Fruit fly (Drosophila melanogaster) whole organism, embryonic: ENCODE data around the gene CG3224.

ENCODE experiments used
- CG10321 ChIP-seq: fragments of 200-800 bp; sonication (Bioruptor generic); IDR thresholded peaks from 2 replicates; pipeline ENCODE4 v1.3.6; 2022; ENCODE audit warnings: missing biosample characterization, missing genetic modification characterization
- CG11085 ChIP-seq: fragments of 200-800 bp; sonication (Bioruptor generic); IDR thresholded peaks from 2 replicates; pipeline ENCODE4 v1.3.6; 2022; ENCODE audit warnings: missing biosample characterization, missing genetic modification characterization
- CG13424 ChIP-seq: fragments of 200-800 bp; sonication (Bioruptor generic); optimal IDR thresholded peaks from 2 replicates; lab custom pipeline; 2019; ENCODE audit warnings: missing biosample characterization, mild to moderate bottlenecking, missing genetic modification characterization, moderate library complexity
- CG14860 ChIP-seq: fragments of 200-800 bp; sonication (Bioruptor generic); IDR thresholded peaks from 3 replicates; pipeline ENCODE4 v1.3.6; 2022; ENCODE audit warnings: missing biosample characterization, missing genetic modification characterization; ENCODE audit not compliant: partially characterized antibody
- CG14965 ChIP-seq: fragments of 200-800 bp; sonication (Bioruptor generic); optimal IDR thresholded peaks from 2 replicates; lab custom pipeline; 2016; ENCODE audit warnings: missing biosample characterization, missing genetic modification characterization, borderline replicate concordance
- CG15269 ChIP-seq: fragments of 200-800 bp; sonication (Bioruptor generic); optimal IDR thresholded peaks from 2 replicates; lab custom pipeline; 2018; ENCODE audit warnings: missing biosample characterization, mild to moderate bottlenecking, missing genetic modification characterization, moderate library complexity
- CG15479 ChIP-seq: fragments of 200-800 bp; sonication (Bioruptor generic); optimal IDR thresholded peaks from 3 replicates; lab custom pipeline; 2019; ENCODE audit warnings: missing biosample characterization, mild to moderate bottlenecking, missing genetic modification characterization, moderate library complexity
- CG1647 ChIP-seq: fragments of 200-800 bp; sonication (Bioruptor generic); optimal IDR thresholded peaks from 3 replicates; lab custom pipeline; 2016; ENCODE audit warnings: missing biosample characterization, missing genetic modification characterization
- CG2199 ChIP-seq: fragments of 200-800 bp; sonication (Bioruptor generic); IDR thresholded peaks from 3 replicates; pipeline ENCODE4 v1.3.6; 2022; ENCODE audit warnings: missing biosample characterization, missing genetic modification characterization
- CG4404 ChIP-seq: fragments of 200-800 bp; sonication (Bioruptor generic); IDR thresholded peaks from 2 replicates; pipeline ENCODE4 v1.3.6; 2022; ENCODE audit warnings: missing biosample characterization, missing genetic modification characterization
- CG4707 ChIP-seq: fragments of 200-800 bp; sonication (Bioruptor generic); optimal IDR thresholded peaks from 2 replicates; lab custom pipeline; 2018; ENCODE audit warnings: missing biosample characterization, mild to moderate bottlenecking, missing genetic modification characterization, moderate library complexity
- CG4820 ChIP-seq: fragments of 200-800 bp; sonication (Bioruptor generic); optimal IDR thresholded peaks from 3 replicates; lab custom pipeline; 2016; ENCODE audit warnings: missing biosample characterization, missing genetic modification characterization
- CG5245 ChIP-seq: fragments of 200-800 bp; sonication (Bioruptor generic); optimal IDR thresholded peaks from 3 replicates; lab custom pipeline; 2016; ENCODE audit warnings: missing biosample characterization, missing genetic modification characterization
- CG6175 ChIP-seq: fragments of 200-800 bp; sonication (Bioruptor generic); IDR thresholded peaks from 3 replicates; pipeline ENCODE4 v1.3.6; 2022; ENCODE audit warnings: missing biosample characterization, missing genetic modification characterization
- CG7987 ChIP-seq: fragments of 200-800 bp; sonication (Bioruptor generic); optimal IDR thresholded peaks from 2 replicates; lab custom pipeline; 2018; ENCODE audit warnings: missing biosample characterization, mild to moderate bottlenecking, missing genetic modification characterization, moderate library complexity
- CG8944 ChIP-seq: fragments of 200-800 bp; sonication (Bioruptor generic); optimal IDR thresholded peaks from 3 replicates; lab custom pipeline; 2016; ENCODE audit warnings: missing biosample characterization, missing genetic modification characterization
- CHES-1-like ChIP-seq: fragments of 200-800 bp; sonication (Bioruptor generic); optimal IDR thresholded peaks from 2 replicates; lab custom pipeline; 2016; ENCODE audit warnings: missing biosample characterization, missing genetic modification characterization
- CkIIα-i1 ChIP-seq: fragments of 200-800 bp; sonication (Bioruptor generic); IDR thresholded peaks from 2 replicates; pipeline ENCODE4 v1.3.6; 2022; ENCODE audit warnings: missing biosample characterization, missing genetic modification characterization
- Dll ChIP-seq: fragments of 200-800 bp; sonication (Bioruptor generic); IDR thresholded peaks from 4 replicates; pipeline ENCODE4 v1.3.6; 2022; ENCODE audit warnings: missing biosample characterization, missing genetic modification characterization; ENCODE audit not compliant: partially characterized antibody
- HHEX ChIP-seq: fragments of 200-800 bp; sonication (Bioruptor generic); optimal IDR thresholded peaks from 3 replicates; lab custom pipeline; 2017; ENCODE audit warnings: missing biosample characterization, mild to moderate bottlenecking, missing genetic modification characterization, missing genetic modification reagents
- Hey ChIP-seq: fragments of 200-800 bp; sonication (Bioruptor generic); optimal IDR thresholded peaks from 3 replicates; lab custom pipeline; 2018; ENCODE audit warnings: missing biosample characterization, mild to moderate bottlenecking, missing genetic modification characterization
- Jarid2 ChIP-seq: fragments of 200-800 bp; sonication (Bioruptor generic); optimal IDR thresholded peaks from 3 replicates; lab custom pipeline; 2017; ENCODE audit warnings: mild to moderate bottlenecking, missing biosample characterization, missing genetic modification reagents, missing genetic modification characterization
- Lim3 ChIP-seq: fragments of 200-800 bp; sonication (Bioruptor generic); IDR thresholded peaks from 2 replicates; pipeline ENCODE4 v1.3.6; 2022; ENCODE audit warnings: missing biosample characterization, missing genetic modification characterization
- Lpt ChIP-seq: fragments of >200 bp; optimal IDR thresholded peaks from 2 replicates; lab custom pipeline; 2018; ENCODE audit warnings: missing biosample characterization, missing genetic modification characterization
- Mrtf ChIP-seq: fragments of 200-800 bp; sonication (Bioruptor generic); IDR thresholded peaks from 3 replicates; pipeline ENCODE4 v1.3.6; 2022; ENCODE audit warnings: missing biosample characterization, missing genetic modification characterization
- NC2β ChIP-seq: fragments of 200-800 bp; sonication (Bioruptor generic); optimal IDR thresholded peaks from 2 replicates; lab custom pipeline; 2016; ENCODE audit warnings: missing biosample characterization, missing genetic modification characterization
- Nf-YC ChIP-seq: fragments of 200-800 bp; optimal IDR thresholded peaks from 3 replicates; lab custom pipeline; 2019; ENCODE audit warnings: missing biosample characterization, mild to moderate bottlenecking, missing genetic modification characterization, moderate library complexity
- Oaz ChIP-seq: fragments of 200-800 bp; sonication (Bioruptor generic); IDR thresholded peaks from 2 replicates; pipeline ENCODE4 v1.3.6; 2022; ENCODE audit warnings: missing biosample characterization, missing genetic modification characterization
- Opbp ChIP-seq: fragments of 200-800 bp; sonication (Bioruptor generic); IDR thresholded peaks from 3 replicates; pipeline ENCODE4 v1.3.6; 2022; ENCODE audit warnings: missing biosample characterization, missing genetic modification characterization; ENCODE audit not compliant: partially characterized antibody
- Ravus ChIP-seq: fragments of 200-800 bp; sonication (Bioruptor generic); IDR thresholded peaks from 2 replicates; pipeline ENCODE4 v1.3.6; 2022; ENCODE audit warnings: missing biosample characterization, missing genetic modification characterization
- Spps ChIP-seq: fragments of 200-800 bp; sonication (Bioruptor generic); optimal IDR thresholded peaks from 2 replicates; lab custom pipeline; 2018; ENCODE audit warnings: missing biosample characterization, mild to moderate bottlenecking, missing genetic modification characterization
- Sry-β ChIP-seq: fragments of 200-800 bp; sonication (Bioruptor generic); optimal IDR thresholded peaks from 2 replicates; lab custom pipeline; 2018; ENCODE audit warnings: missing biosample characterization, mild to moderate bottlenecking, missing genetic modification characterization, moderate library complexity
- bcd ChIP-seq: fragments of 200-800 bp; sonication (Bioruptor generic); optimal IDR thresholded peaks from 2 replicates; lab custom pipeline; 2017; ENCODE audit warnings: missing biosample characterization, mild to moderate bottlenecking, missing genetic modification characterization
- dimm ChIP-seq: fragments of 200-800 bp; sonication (Bioruptor generic); IDR thresholded peaks from 2 replicates; pipeline ENCODE4 v1.3.6; 2022; ENCODE audit warnings: missing biosample characterization, missing genetic modification characterization
- dysf ChIP-seq: fragments of 200-800 bp; sonication (Bioruptor generic); IDR thresholded peaks from 3 replicates; pipeline ENCODE4 v1.3.6; 2022; ENCODE audit warnings: missing biosample characterization, missing genetic modification characterization
- en ChIP-seq: fragments of 200-800 bp; sonication (Bioruptor generic); optimal IDR thresholded peaks from 2 replicates; lab custom pipeline; 2016; ENCODE audit warnings: missing biosample characterization, missing genetic modification characterization
- fd102C ChIP-seq: fragments of 200-800 bp; sonication (Bioruptor generic); optimal IDR thresholded peaks from 2 replicates; lab custom pipeline; 2018; ENCODE audit warnings: missing biosample characterization, mild to moderate bottlenecking, missing genetic modification characterization, moderate library complexity
- grau ChIP-seq: fragments of 200-800 bp; optimal IDR thresholded peaks from 3 replicates; lab custom pipeline; 2019; ENCODE audit warnings: missing biosample characterization, mild to moderate bottlenecking, missing genetic modification characterization, moderate library complexity
- ind ChIP-seq: fragments of 200-800 bp; sonication (Bioruptor generic); optimal IDR thresholded peaks from 3 replicates; lab custom pipeline; 2016; ENCODE audit warnings: missing biosample characterization, missing genetic modification characterization
- kay ChIP-seq: fragments of 200-800 bp; sonication (Bioruptor generic); optimal IDR thresholded peaks from 2 replicates; lab custom pipeline; 2016; ENCODE audit warnings: missing biosample characterization, missing genetic modification characterization
- lbe ChIP-seq: fragments of 200-800 bp; sonication (Bioruptor generic); optimal IDR thresholded peaks from 2 replicates; lab custom pipeline; 2016; ENCODE audit warnings: missing biosample characterization, mild to moderate bottlenecking, missing genetic modification characterization
- maf-S ChIP-seq: fragments of 200-800 bp; sonication (Bioruptor generic); optimal IDR thresholded peaks from 2 replicates; lab custom pipeline; 2016; ENCODE audit warnings: missing biosample characterization, missing genetic modification characterization
- mld ChIP-seq: fragments of 200-800 bp; sonication (Bioruptor generic); IDR thresholded peaks from 3 replicates; pipeline ENCODE4 v1.3.6; 2022; ENCODE audit warnings: missing biosample characterization, missing genetic modification characterization; ENCODE audit not compliant: partially characterized antibody
- nau ChIP-seq: fragments of 200-800 bp; sonication (Bioruptor generic); optimal IDR thresholded peaks from 3 replicates; lab custom pipeline; 2017; ENCODE audit warnings: missing biosample characterization, mild to moderate bottlenecking, missing genetic modification characterization, missing genetic modification reagents
- otp ChIP-seq: fragments of 200-800 bp; sonication (Bioruptor generic); IDR thresholded peaks from 3 replicates; pipeline ENCODE4, ENCODE4 v1.3.6; 2022; ENCODE audit warnings: missing biosample characterization, missing genetic modification characterization
- p53 ChIP-seq: fragments of 200-800 bp; sonication (Bioruptor generic); optimal IDR thresholded peaks from 2 replicates; lab custom pipeline; 2016; ENCODE audit warnings: missing biosample characterization, missing genetic modification characterization
- sd ChIP-seq: fragments of 200-800 bp; sonication (Bioruptor generic); optimal IDR thresholded peaks from 3 replicates; lab custom pipeline; 2018; ENCODE audit warnings: missing biosample characterization, mild to moderate bottlenecking, missing genetic modification characterization, moderate library complexity
- slbo ChIP-seq: fragments of 200-800 bp; sonication (Bioruptor generic); IDR thresholded peaks from 2 replicates; pipeline ENCODE4 v1.3.6; 2022; ENCODE audit warnings: missing biosample characterization, missing genetic modification characterization
- tio ChIP-seq: fragments of 200-800 bp; sonication (Bioruptor generic); optimal IDR thresholded peaks from 2 replicates; lab custom pipeline; 2017; ENCODE audit warnings: missing biosample characterization, missing genetic modification characterization, inconsistent platforms
- wdn ChIP-seq: fragments of 200-800 bp; sonication (Bioruptor generic); IDR thresholded peaks from 2 replicates; pipeline ENCODE4 v1.3.6; 2022; ENCODE audit warnings: missing biosample characterization, missing genetic modification characterization
- zen ChIP-seq: fragments of 200-800 bp; sonication (Bioruptor generic); optimal IDR thresholded peaks from 3 replicates; lab custom pipeline; 2018; ENCODE audit warnings: missing biosample characterization, mild to moderate bottlenecking, missing genetic modification characterization, moderate library complexity

Gene CG3224

DNA sequence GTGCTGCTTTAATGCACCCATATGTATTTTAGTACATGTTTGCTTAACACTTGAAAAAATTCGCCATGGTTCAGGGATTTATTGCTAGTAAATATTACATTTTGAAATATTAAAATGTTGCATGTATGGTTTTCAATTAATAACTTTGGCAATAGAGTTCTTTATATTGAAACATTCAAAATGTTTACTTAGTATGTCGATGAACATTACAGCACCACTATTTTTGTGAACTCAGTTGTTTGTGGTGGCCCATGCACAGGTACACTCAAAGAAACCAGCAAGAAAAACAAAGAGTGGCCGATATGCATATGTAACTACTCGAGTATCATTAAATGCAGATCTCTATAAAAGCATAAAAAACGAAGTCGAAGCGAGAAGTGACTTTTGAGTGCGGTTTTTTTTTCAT is 40.8 kb upstream of the CG3224 start (continued):
- TF ChIP-seq Opbp (GFP tag; lab: Robert Waterston, UW) (no peak), CG6175 (GFP tag; lab: Robert Waterston, UW) (no peak), fd102C (GFP tag; lab: Kevin White, UChicago) (no peak), mld (GFP tag; lab: Robert Waterston, UW) (no peak), Lpt (GFP tag; lab: Kevin White, UChicago) (no peak), CG15269 (tag; lab: Kevin White, UChicago) (peak; percentile 72), NC2β (GFP tag; lab: Kevin White, UChicago) (no peak), CG2199 (GFP tag; lab: Robert Waterston, UW) (no peak), CG5245 (GFP tag; lab: Kevin White, UChicago) (peak; percentile 11), CG4820 (GFP tag; lab: Kevin White, UChicago) (peak; percentile 29), Jarid2 (GFP tag; lab: Kevin White, UChicago) (no peak), p53 (GFP tag; lab: Kevin White, UChicago) (no peak), bcd (peak; percentile 43), CG10321 (no peak), CHES-1-like (GFP tag; lab: Kevin White, UChicago) (peak; percentile 16), CG1647 (GFP tag; lab: Kevin White, UChicago) (peak; percentile 1), CG15479 (GFP tag; lab: Kevin White, UChicago) (no peak), CG4404 (GFP tag; lab: Robert Waterston, UW) (no peak), HHEX (GFP tag; lab: Kevin White, UChicago) (peak; percentile 37), dysf (GFP tag; lab: Robert Waterston, UW) (peak; percentile 68), Hey (tag; lab: Kevin White, UChicago) (no peak), CG13424 (tag; lab: Kevin White, UChicago) (peak; percentile 73), dimm (GFP tag; lab: Robert Waterston, UW) (peak; percentile 48; the same call in 1 of the 2 replicates), tio (peak; percentile 58), Spps (tag; lab: Kevin White, UChicago) (peak; percentile 40), CG14965 (GFP tag; lab: Kevin White, UChicago) (no peak), CG8944 (GFP tag; lab: Kevin White, UChicago) (peak; percentile 58), grau (peak; percentile 65), en (GFP tag; lab: Kevin White, UChicago) (peak; percentile 1), lbe (GFP tag; lab: Kevin White, UChicago) (no peak), CG4707 (peak; percentile 52), otp (GFP tag; lab: Robert Waterston, UW) (0 out of 3 replicates have a peak, but pooled peaks have one; percentile 51), Mrtf (GFP tag; lab: Robert Waterston, UW) (no peak), CG7987 (GFP tag; lab: Kevin White, UChicago) (no peak), CG11085 (GFP tag; lab: Robert Waterston, UW) (no peak), nau (GFP tag; lab: Kevin White, UChicago) (peak; percentile 8), Dll (GFP tag; lab: Robert Waterston, UW) (no peak), ind (peak; percentile 37), sd (tag; lab: Kevin White, UChicago) (no peak), maf-S (GFP tag; lab: Kevin White, UChicago) (peak; percentile 7), Ravus (GFP tag; lab: Robert Waterston, UW) (no peak), CkIIα-i1 (GFP tag; lab: Robert Waterston, UW) (no peak), Nf-YC (peak; percentile 18), Oaz (no peak), zen (tag; lab: Kevin White, UChicago) (peak; percentile 59), Sry-β (no peak), Lim3 (GFP tag; lab: Robert Waterston, UW) (0 out of 2 replicates have a peak, but pooled peaks have one; percentile 30), wdn (GFP tag; lab: Robert Waterston, UW) (no peak), CG14860 (GFP tag; lab: Robert Waterston, UW) (no peak), kay (no peak), slbo (GFP tag; lab: Robert Waterston, UW) (peak; percentile 12; the same call in 1 of the 2 replicates)
